Worm (Caenorhabditis elegans): ENCODE results near the gene par-4.

The par-4 gene

DNA sequence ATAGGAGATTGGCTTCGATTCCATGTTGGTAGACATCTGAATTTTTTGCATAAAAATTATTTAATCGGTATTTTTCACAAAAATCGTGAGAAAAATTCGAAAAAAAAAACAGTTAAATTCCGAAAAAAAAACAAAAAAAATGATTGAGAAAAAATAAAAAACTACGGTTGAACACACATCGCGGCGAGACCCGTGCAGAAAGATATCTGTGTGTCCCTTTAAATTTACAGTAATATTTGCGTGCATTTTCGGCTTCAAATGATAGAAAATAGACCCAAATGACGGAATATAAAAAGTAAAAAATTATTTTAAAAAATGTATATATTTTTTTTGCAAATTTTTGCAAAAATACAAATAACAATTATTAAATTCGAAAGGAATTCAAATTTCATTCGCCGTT lies 39.2 kb downstream of the par-4 start:
- TF ChIP-seq xnd-1 (tag; optimal IDR thresholded peaks at IDR 0.05) (peak; percentile 87), madf-6 (GFP tag; IDR thresholded peaks at IDR 0.05) (peak; percentile 78), snpc-4 (GFP tag; optimal IDR thresholded peaks at IDR 0.05) (no peak), snpc-4 (tag; optimal IDR thresholded peaks at IDR 0.05) (no peak), rcor-1 (GFP tag; IDR thresholded peaks at IDR 0.05) (no peak), madf-8 (GFP tag; conservative IDR thresholded peaks at IDR 0.05) (peak; percentile 58), ama-1 (optimal IDR thresholded peaks at IDR 0.05) (no peak), ama-1 (GFP tag; optimal IDR thresholded peaks at IDR 0.05) (no peak), F55B11.4 (tag; optimal IDR thresholded peaks at IDR 0.05; ENCODE audit: borderline replicate concordance, insufficient read depth) (no peak), tlf-1 (GFP tag; optimal IDR thresholded peaks at IDR 0.05) (no peak), ztf-28 (GFP tag; IDR thresholded peaks at IDR 0.05) (no peak), B0336.3 (GFP tag; IDR thresholded peaks at IDR 0.05) (no peak), sptf-2 (GFP tag; optimal IDR thresholded peaks at IDR 0.05) (no peak), ceh-40 (GFP tag; IDR thresholded peaks at IDR 0.05) (no peak), attf-6 (GFP tag; IDR thresholded peaks at IDR 0.05) (no peak), F33H1.4 (GFP tag; IDR thresholded peaks at IDR 0.05) (peak; percentile 85), F57A8.1 (GFP tag; optimal IDR thresholded peaks at IDR 0.05) (no peak), ceh-100 (GFP tag; IDR thresholded peaks at IDR 0.05) (no peak), ceh-58 (GFP tag; IDR thresholded peaks at IDR 0.05) (no peak), ztf-3 (GFP tag; optimal IDR thresholded peaks at IDR 0.05) (no peak), B0019.2 (GFP tag; conservative IDR thresholded peaks at IDR 0.05) (no peak), snpc-3.4 (tag; optimal IDR thresholded peaks at IDR 0.05) (no peak), let-607 (tag; optimal IDR thresholded peaks at IDR 0.05) (no peak), unc-62 (GFP tag; optimal IDR thresholded peaks at IDR 0.05) (no peak), lsl-1 (GFP tag; optimal IDR thresholded peaks at IDR 0.05) (peak; percentile 90), ztf-26 (tag; optimal IDR thresholded peaks at IDR 0.05) (no peak), K12H6.12 (tag; optimal IDR thresholded peaks at IDR 0.05) (no peak), nhr-179 (tag; optimal IDR thresholded peaks at IDR 0.05) (no peak), F39B2.1 (GFP tag; IDR thresholded peaks at IDR 0.05) (no peak), snpc-1.3 (tag; optimal IDR thresholded peaks at IDR 0.05; ENCODE audit: insufficient read depth) (no peak), unc-130 (GFP tag; optimal IDR thresholded peaks at IDR 0.05) (no peak), somi-1 (GFP tag; optimal IDR thresholded peaks at IDR 0.05) (no peak), B0261.1 (tag; optimal IDR thresholded peaks at IDR 0.05) (no peak), athp-1 (tag; optimal IDR thresholded peaks at IDR 0.05) (no peak), ztf-6 (GFP tag; IDR thresholded peaks at IDR 0.05) (no peak), Y53G8AR.9 (GFP tag; conservative IDR thresholded peaks at IDR 0.05) (no peak), him-1 (tag; optimal IDR thresholded peaks at IDR 0.05) (peak; percentile 26), ztf-18 (tag; optimal IDR thresholded peaks at IDR 0.05) (no peak), ekl-4 (GFP tag; IDR thresholded peaks at IDR 0.05) (no peak)

DNA sequence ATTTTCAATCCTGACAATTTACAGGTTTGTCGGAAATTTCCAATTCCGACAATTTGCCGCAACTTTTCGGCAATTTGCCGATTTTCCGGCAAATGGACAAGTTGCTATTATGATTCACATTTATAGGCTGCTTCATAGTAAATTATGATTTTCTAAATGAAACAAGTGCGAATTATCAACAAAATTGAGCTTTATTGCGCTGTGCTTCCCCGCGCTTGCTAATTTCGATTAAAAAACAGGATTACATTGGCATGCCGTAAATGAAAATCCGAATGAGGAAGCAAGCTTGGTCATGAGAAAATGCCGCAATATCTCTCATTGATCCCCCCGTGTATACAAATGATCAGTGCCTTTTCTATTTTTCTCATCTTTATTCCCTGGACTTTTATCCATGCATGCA lies 40.2 kb downstream of the par-4 start, which contains the start of gene Y37H2A.10:
Gene Y37H2A.10 (plus strand): TSS at position 301 of the 400 bp plus-strand sequence.
- no peak for TF ChIP-seq F52B5.7 (tag; optimal IDR thresholded peaks at IDR 0.05)
- TF ChIP-seq aptf-3 (GFP tag; IDR thresholded peaks at IDR 0.05), result no peak
- TF ChIP-seq ztf-25 (GFP tag; IDR thresholded peaks at IDR 0.05), result no peak
- TF ChIP-seq ceh-40 (GFP tag; IDR thresholded peaks at IDR 0.05), result no peak
- TF ChIP-seq F33H1.4 (GFP tag; IDR thresholded peaks at IDR 0.05), result no peak
- TF ChIP-seq madf-6 (GFP tag; IDR thresholded peaks at IDR 0.05), result no peak
- no peak for TF ChIP-seq ztf-3 (GFP tag; optimal IDR thresholded peaks at IDR 0.05)

Data from whole organism, young adult.